Fruit fly (Drosophila melanogaster) whole organism: ENCODE measurements around the gene NimB2.

Experiments used
- CG8478 ChIP-seq: fragments of >200 bp; optimal IDR thresholded peaks from 2 replicates; lab custom pipeline; 2018; ENCODE audit warnings: inconsistent platforms
- Dll ChIP-seq: fragments of >200 bp; optimal IDR thresholded peaks from 2 replicates; lab custom pipeline; 2017
- EcR ChIP-seq, 2 experiments: fragments of >200 bp; optimal IDR thresholded peaks; 2 replicates each; lab custom pipeline; 2017; ENCODE audit warnings: missing biosample characterization in 2 of 2, missing genetic modification characterization in 2 of 2, missing genetic modification reagents in 2 of 2
- pan ChIP-seq: fragments of >200 bp; optimal IDR thresholded peaks from 2 replicates; lab custom pipeline; 2017
- psq ChIP-seq: fragments of >200 bp; optimal IDR thresholded peaks from 2 replicates; lab custom pipeline; 2017
- usp ChIP-seq: fragments of >200 bp; optimal IDR thresholded peaks from 2 replicates; lab custom pipeline; 2017; ENCODE audit warnings: missing biosample characterization, missing genetic modification characterization, mixed read lengths

The NimB2 gene

DNA sequence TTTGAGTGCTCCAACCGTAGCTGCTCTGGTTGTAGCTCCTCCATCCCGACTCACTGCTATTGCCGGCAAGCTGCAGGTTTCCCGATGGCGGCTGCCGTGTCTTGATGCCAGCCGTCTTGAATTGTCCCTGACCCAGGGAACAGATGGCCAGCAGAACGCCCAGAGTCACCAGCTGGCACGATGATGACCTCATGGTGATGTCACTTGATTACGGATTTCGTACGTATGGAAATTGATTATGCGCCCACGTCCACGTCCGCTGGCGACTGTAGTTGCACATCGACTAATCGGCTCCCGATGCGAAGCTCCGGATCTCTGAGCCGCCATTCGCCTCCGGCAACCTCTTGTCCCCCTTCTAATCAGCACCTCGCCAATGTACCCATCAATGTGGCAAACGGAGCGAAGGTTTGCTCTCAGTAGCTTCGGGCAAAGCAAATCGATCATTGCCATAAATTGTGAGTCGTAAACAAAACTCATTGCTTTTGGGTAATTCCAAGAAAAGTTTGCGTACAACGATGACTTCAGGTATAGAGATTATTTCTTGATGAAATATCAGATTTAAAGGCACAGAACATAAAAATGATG is at the start of gene NimB2:
Gene NimB2 (minus strand): TSS at position 287 of the 585 bp plus-strand sequence.
- TF ChIP-seq Dll (lab: Kevin White, UChicago) (no peak), pan (no peak), psq (no peak), usp (GFP tag; lab: Kevin White, UChicago) (no peak), EcR (GFP tag; optimal IDR thresholded peaks at IDR 0.05; lab: Kevin White, UChicago) (no peak), CG8478 (lab: Kevin White, UChicago) (no peak)

DNA sequence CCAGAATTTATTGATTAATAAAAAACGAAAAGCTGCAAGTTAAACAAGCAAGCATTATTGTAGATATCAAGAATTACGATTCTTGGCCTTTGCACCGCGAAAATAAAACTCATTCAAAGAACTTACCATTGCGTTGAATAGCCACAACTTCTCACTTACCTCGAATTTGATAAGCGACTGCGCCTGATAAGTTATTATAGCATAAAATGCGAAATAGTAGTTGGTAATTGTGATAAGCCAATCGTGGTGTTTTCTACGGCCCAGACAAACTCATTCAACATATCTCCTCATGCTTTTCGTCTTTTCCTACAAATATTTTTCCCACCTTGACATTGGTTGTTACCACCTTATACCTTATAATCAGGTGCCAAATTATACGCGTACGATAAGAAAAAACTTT is 48.3 kb upstream of the NimB2 start:
- TF ChIP-seq CG8478 (lab: Kevin White, UChicago) (no peak), pan (no peak), usp (GFP tag; lab: Kevin White, UChicago) (no peak), psq (no peak), Dll (lab: Kevin White, UChicago) (no peak), EcR (GFP tag; optimal IDR thresholded peaks at IDR 0.05; lab: Kevin White, UChicago) (no peak)

- TF ChIP-seq EcR (GFP tag; optimal IDR thresholded peaks at IDR 0.05; lab: Kevin White, UChicago), result no peak
- TF ChIP-seq usp (GFP tag; lab: Kevin White, UChicago), result no peak
- TF ChIP-seq psq, result no peak
- no peak for TF ChIP-seq Dll (lab: Kevin White, UChicago)
- no peak for TF ChIP-seq CG8478 (lab: Kevin White, UChicago)
- no peak for TF ChIP-seq pan
Observed at dm6 chr2L:14013478-14013877, 46.7 kb upstream of the NimB2 start.

- TF ChIP-seq EcR (GFP tag; optimal IDR thresholded peaks at IDR 0.05; lab: Kevin White, UChicago), result no peak
Observed at dm6 chr2L:14012304-14013054, 45.7 kb upstream of the NimB2 start, which contains the start of gene bgm. TSS of gene bgm (plus strand) at chr2L:14013004.

- TF ChIP-seq Dll (lab: Kevin White, UChicago), result no peak
- TF ChIP-seq EcR (GFP tag; optimal IDR thresholded peaks at IDR 0.05; lab: Kevin White, UChicago), result no peak
- no peak for TF ChIP-seq CG8478 (lab: Kevin White, UChicago)
- no peak for TF ChIP-seq pan
- TF ChIP-seq usp (GFP tag; lab: Kevin White, UChicago), result no peak
- TF ChIP-seq psq, result no peak
Observed at dm6 chr2L:14011591-14012303, 44.9 kb upstream of the NimB2 start.

dm6 chr2L:14010410-14010809 is 43.6 kb upstream of the NimB2 start:
- TF ChIP-seq EcR (GFP tag; optimal IDR thresholded peaks at IDR 0.05; lab: Kevin White, UChicago), result no peak
- TF ChIP-seq pan, result no peak
- TF ChIP-seq Dll (lab: Kevin White, UChicago), result no peak
- TF ChIP-seq CG8478 (lab: Kevin White, UChicago), result no peak
- TF ChIP-seq usp (GFP tag; lab: Kevin White, UChicago), result no peak
- no peak for TF ChIP-seq psq

DNA sequence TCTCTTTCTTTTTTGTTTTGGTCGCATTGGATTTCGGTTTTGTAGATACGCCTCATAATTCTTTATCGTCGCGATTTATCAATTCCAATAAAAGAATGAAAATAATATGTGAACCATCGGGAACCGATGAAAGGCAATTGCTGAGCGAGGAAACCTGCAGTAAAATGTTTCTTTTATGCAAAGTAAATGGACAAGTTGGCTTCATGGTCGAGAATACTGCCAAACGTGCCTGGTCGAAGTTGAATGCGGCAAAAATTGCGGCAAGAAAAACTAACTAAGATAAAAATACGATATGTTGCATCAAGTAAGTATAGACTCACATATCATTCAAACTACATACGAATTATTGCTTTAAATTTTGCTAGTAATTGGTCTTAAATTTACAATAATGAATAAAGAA is 41.0 kb upstream of the NimB2 start, which contains the start of gene CG42692:
Gene CG42692 (plus strand): TSS at position 301 of the 400 bp plus-strand sequence.
- TF ChIP-seq Dll (lab: Kevin White, UChicago) (no peak), pan (no peak), CG8478 (lab: Kevin White, UChicago) (no peak), EcR (GFP tag; optimal IDR thresholded peaks at IDR 0.05; lab: Kevin White, UChicago) (no peak), psq (no peak), usp (GFP tag; lab: Kevin White, UChicago) (no peak)

DNA sequence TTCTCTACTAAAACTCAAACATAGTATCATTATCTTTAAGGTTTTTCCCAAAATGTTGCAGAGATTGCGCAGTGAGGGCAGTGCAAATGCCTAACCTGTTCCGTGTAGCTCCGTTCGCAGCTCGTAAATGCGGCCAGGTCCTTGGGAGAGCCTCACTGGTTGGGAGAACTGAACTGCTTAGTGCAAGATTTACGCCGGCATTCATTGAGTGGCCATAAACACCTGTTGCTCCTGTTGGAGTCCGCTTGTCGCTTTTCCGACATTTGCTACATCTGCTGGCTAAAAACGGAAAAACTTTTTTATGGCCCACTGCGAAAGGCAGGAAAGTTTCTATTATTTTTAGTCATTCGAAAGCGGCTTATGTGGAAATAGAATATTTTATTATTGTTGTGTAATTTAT is 35.1 kb upstream of the NimB2 start:
- TF ChIP-seq CG8478 (lab: Kevin White, UChicago) (no peak), psq (no peak), Dll (lab: Kevin White, UChicago) (no peak), usp (GFP tag; lab: Kevin White, UChicago) (no peak), EcR (GFP tag; optimal IDR thresholded peaks at IDR 0.05; lab: Kevin White, UChicago) (no peak), pan (no peak)

DNA sequence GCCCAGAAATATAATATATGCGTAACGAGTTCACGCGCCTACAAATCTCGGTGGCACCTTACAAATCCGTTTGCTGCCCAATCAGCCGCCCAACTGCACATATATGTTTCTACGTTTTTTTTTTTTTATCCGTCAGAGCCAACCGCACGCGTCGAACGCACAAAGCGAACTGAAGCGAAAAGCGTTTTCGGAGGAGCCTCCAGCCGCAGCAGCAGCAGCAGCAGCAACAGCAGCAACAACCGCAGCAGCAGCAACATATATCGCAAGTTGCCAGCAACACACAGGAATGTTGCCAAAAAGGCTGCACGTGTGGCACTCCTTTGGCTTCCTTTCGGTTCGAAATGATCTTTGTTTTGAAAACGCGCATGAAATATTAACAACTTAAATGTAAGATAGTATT is 34.3 kb upstream of the NimB2 start, which contains the start of gene rk:
Gene rk (minus strand): TSS at position 171 of the 400 bp plus-strand sequence.
- TF ChIP-seq psq, result no peak
- no peak for TF ChIP-seq Dll (lab: Kevin White, UChicago)
- no peak for TF ChIP-seq EcR (GFP tag; optimal IDR thresholded peaks at IDR 0.05; lab: Kevin White, UChicago)
- no peak for TF ChIP-seq usp (GFP tag; lab: Kevin White, UChicago)
- no peak for TF ChIP-seq CG8478 (lab: Kevin White, UChicago)
- no peak for TF ChIP-seq pan

dm6 chr2L:13998952-13999351 is 32.1 kb upstream of the NimB2 start:
- no peak for TF ChIP-seq psq
- no peak for TF ChIP-seq usp (GFP tag; lab: Kevin White, UChicago)
- TF ChIP-seq pan, result no peak
- TF ChIP-seq Dll (lab: Kevin White, UChicago), result no peak
- TF ChIP-seq CG8478 (lab: Kevin White, UChicago), result no peak
- no peak for TF ChIP-seq EcR (GFP tag; optimal IDR thresholded peaks at IDR 0.05; lab: Kevin White, UChicago)

DNA sequence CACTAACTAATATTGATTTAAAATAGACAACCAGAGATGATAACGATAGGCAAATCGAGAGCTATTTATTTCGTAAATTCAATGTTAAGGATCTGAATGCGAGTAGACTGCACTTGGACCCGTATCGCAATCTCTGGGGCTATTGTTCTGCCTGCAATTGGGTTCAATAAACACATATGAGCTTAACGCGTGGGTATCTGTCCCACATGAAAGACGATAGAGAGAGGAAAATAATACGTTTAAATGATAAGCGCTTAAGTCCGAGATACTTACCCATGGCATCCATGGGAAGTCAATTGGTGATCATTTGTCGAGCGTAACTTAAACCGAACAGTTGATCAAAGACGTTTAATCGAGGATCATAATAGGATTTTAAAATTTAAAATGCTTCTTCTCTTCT is 13.0 kb upstream of the NimB2 start, which contains the start of gene NimC2:
Gene NimC2 (plus strand): TSS at position 301 of the 400 bp plus-strand sequence.
- TF ChIP-seq usp (GFP tag; lab: Kevin White, UChicago) (no peak), pan (no peak), EcR (GFP tag; optimal IDR thresholded peaks at IDR 0.05; lab: Kevin White, UChicago) (no peak), CG8478 (lab: Kevin White, UChicago) (no peak), Dll (lab: Kevin White, UChicago) (no peak)
